Fruit fly (Drosophila melanogaster) whole organism, embryonic: ENCODE data around the gene LIMK1.

ENCODE experiments used
- ATbp ChIP-seq: fragments of 200-800 bp; sonication (Bioruptor generic); optimal IDR thresholded peaks from 2 replicates; lab custom pipeline; 2017; ENCODE audit warnings: missing biosample characterization, mild to moderate bottlenecking, missing genetic modification characterization, missing genetic modification reagents
- C15 ChIP-seq: fragments of 200-800 bp; sonication (Bioruptor generic); IDR thresholded peaks from 3 replicates; pipeline ENCODE4 v1.3.6; 2022; ENCODE audit warnings: missing biosample characterization, missing genetic modification characterization
- CG10147 ChIP-seq: fragments of 200-800 bp; sonication (Bioruptor generic); optimal IDR thresholded peaks from 2 replicates; lab custom pipeline; 2019; ENCODE audit warnings: missing biosample characterization, mild to moderate bottlenecking, missing genetic modification characterization, moderate library complexity
- CG11723 ChIP-seq: fragments of 200-800 bp; sonication (Bioruptor generic); optimal IDR thresholded peaks from 2 replicates; lab custom pipeline; 2017; ENCODE audit warnings: missing biosample characterization, mild to moderate bottlenecking, missing genetic modification characterization
- CG13775 ChIP-seq: fragments of 200-800 bp; sonication (Bioruptor generic); optimal IDR thresholded peaks from 3 replicates; lab custom pipeline; 2017; ENCODE audit warnings: missing biosample characterization, mild to moderate bottlenecking, missing genetic modification characterization
- CG14965 ChIP-seq: fragments of 200-800 bp; sonication (Bioruptor generic); optimal IDR thresholded peaks from 2 replicates; lab custom pipeline; 2016; ENCODE audit warnings: missing biosample characterization, missing genetic modification characterization, borderline replicate concordance
- CG1529 ChIP-seq: fragments of 200-800 bp; sonication (Bioruptor generic); optimal IDR thresholded peaks from 3 replicates; lab custom pipeline; 2018; ENCODE audit warnings: missing biosample characterization, missing genetic modification characterization
- CG15514 ChIP-seq: fragments of 200-800 bp; sonication (Bioruptor generic); optimal IDR thresholded peaks from 3 replicates; lab custom pipeline; 2017; ENCODE audit warnings: missing biosample characterization, missing genetic modification characterization, mild to moderate bottlenecking, moderate library complexity, missing genetic modification reagents
- CG16815 ChIP-seq: fragments of 200-800 bp; sonication (Bioruptor generic); optimal IDR thresholded peaks from 3 replicates; lab custom pipeline; 2017; ENCODE audit warnings: missing biosample characterization, mild to moderate bottlenecking, missing genetic modification characterization
- CG16863 ChIP-seq: fragments of 200-800 bp; sonication (Bioruptor generic); optimal IDR thresholded peaks from 3 replicates; lab custom pipeline; 2016; ENCODE audit warnings: missing biosample characterization, missing genetic modification characterization
- CG17328 ChIP-seq: fragments of 200-800 bp; sonication (Bioruptor generic); IDR thresholded peaks from 2 replicates; pipeline ENCODE4 v1.3.6; 2022; ENCODE audit warnings: missing biosample characterization, missing genetic modification characterization
- CG17361 ChIP-seq: fragments of 200-800 bp; sonication (Bioruptor generic); IDR thresholded peaks from 3 replicates; pipeline ENCODE4 v1.3.6; 2022; ENCODE audit warnings: missing biosample characterization, missing genetic modification characterization
- CG2129 ChIP-seq: fragments of 200-800 bp; sonication (Bioruptor generic); IDR thresholded peaks from 2 replicates; pipeline ENCODE4 v1.3.6; 2022; ENCODE audit warnings: missing biosample characterization, missing genetic modification characterization; ENCODE audit not compliant: partially characterized antibody
- CG2712 ChIP-seq: fragments of 200-800 bp; optimal IDR thresholded peaks from 3 replicates; lab custom pipeline; 2019; ENCODE audit warnings: missing biosample characterization, mild to moderate bottlenecking, missing genetic modification characterization, moderate library complexity
- CG34376 ChIP-seq: fragments of 200-800 bp; sonication (Bioruptor generic); optimal IDR thresholded peaks from 2 replicates; lab custom pipeline; 2018; ENCODE audit warnings: missing biosample characterization, mild to moderate bottlenecking, missing genetic modification characterization
- CG5245 ChIP-seq: fragments of 200-800 bp; sonication (Bioruptor generic); optimal IDR thresholded peaks from 3 replicates; lab custom pipeline; 2016; ENCODE audit warnings: missing biosample characterization, missing genetic modification characterization
- CG5953 ChIP-seq: fragments of 200-800 bp; sonication (Bioruptor generic); IDR thresholded peaks from 2 replicates; pipeline ENCODE4 v1.3.6; 2022; ENCODE audit warnings: missing biosample characterization, missing genetic modification characterization
- CG7372 ChIP-seq: fragments of 200-800 bp; sonication (Bioruptor generic); IDR thresholded peaks from 2 replicates; pipeline ENCODE4 v1.3.6; 2022; ENCODE audit warnings: missing biosample characterization, missing genetic modification characterization
- CG8478 ChIP-seq: fragments of >200 bp; optimal IDR thresholded peaks from 2 replicates; lab custom pipeline; 2018
- CG9817 ChIP-seq: fragments of 200-800 bp; sonication (Bioruptor generic); optimal IDR thresholded peaks from 2 replicates; lab custom pipeline; 2018; ENCODE audit warnings: missing biosample characterization, mild to moderate bottlenecking, missing genetic modification characterization, moderate library complexity
- CG9932 ChIP-seq: fragments of 200-800 bp; sonication (Bioruptor generic); IDR thresholded peaks from 2 replicates; pipeline ENCODE4 v1.3.6; 2022; ENCODE audit warnings: missing biosample characterization, missing genetic modification characterization
- D ChIP-seq, 2 experiments: fragments of 200-800 bp in 1 of 2; fragments of >200 bp in 1 of 2; sonication (Bioruptor generic) in 1 of 2; optimal IDR thresholded peaks; 2 replicates in 1 of 2; 3 replicates in 1 of 2; lab custom pipeline; 2017; ENCODE audit warnings: mild to moderate bottlenecking in 1 of 2, missing biosample characterization in 1 of 2, missing genetic modification characterization in 1 of 2, missing genetic modification reagents in 1 of 2
- D19B ChIP-seq: fragments of 200-800 bp; sonication (Bioruptor generic); optimal IDR thresholded peaks from 2 replicates; lab custom pipeline; 2017; ENCODE audit warnings: missing biosample characterization, mild to moderate bottlenecking, missing genetic modification characterization
- Drgx ChIP-seq: fragments of 200-800 bp; sonication (Bioruptor generic); IDR thresholded peaks from 2 replicates; pipeline ENCODE4 v1.3.6; 2022; ENCODE audit warnings: missing biosample characterization, missing genetic modification characterization
- H2.0 ChIP-seq: fragments of 200-800 bp; sonication (Bioruptor generic); IDR thresholded peaks from 2 replicates; pipeline ENCODE4 v1.3.6; 2022; ENCODE audit warnings: missing biosample characterization, missing genetic modification characterization
- HHEX ChIP-seq: fragments of 200-800 bp; sonication (Bioruptor generic); optimal IDR thresholded peaks from 3 replicates; lab custom pipeline; 2017; ENCODE audit warnings: missing biosample characterization, mild to moderate bottlenecking, missing genetic modification characterization, missing genetic modification reagents
- Hr51 ChIP-seq, 2 experiments: fragments of 200-800 bp; sonication (Bioruptor generic); optimal IDR thresholded peaks; 2 replicates in 1 of 2; 3 replicates in 1 of 2; lab custom pipeline; 2016 to 2018; ENCODE audit warnings: missing biosample characterization in 2 of 2, missing genetic modification characterization in 2 of 2, mild to moderate bottlenecking in 1 of 2, moderate library complexity in 1 of 2
- Hsf ChIP-seq: fragments of 200-800 bp; sonication (Bioruptor generic); optimal IDR thresholded peaks from 3 replicates; lab custom pipeline; 2016; ENCODE audit warnings: missing biosample characterization, missing genetic modification characterization
- MBD-R2 ChIP-seq: fragments of 200-800 bp; sonication (Bioruptor generic); IDR thresholded peaks from 2 replicates; pipeline ENCODE4 v1.3.6; 2022; ENCODE audit warnings: missing biosample characterization, missing genetic modification characterization
- NC2α ChIP-seq: fragments of 200-800 bp; sonication (Bioruptor generic); optimal IDR thresholded peaks from 2 replicates; lab custom pipeline; 2016; ENCODE audit warnings: missing biosample characterization, missing genetic modification characterization
- Six4 ChIP-seq: fragments of 200-800 bp; sonication (Bioruptor generic); optimal IDR thresholded peaks from 2 replicates; lab custom pipeline; 2016; ENCODE audit warnings: missing biosample characterization, missing genetic modification characterization
- Sry-β ChIP-seq: fragments of 200-800 bp; sonication (Bioruptor generic); optimal IDR thresholded peaks from 2 replicates; lab custom pipeline; 2018; ENCODE audit warnings: missing biosample characterization, mild to moderate bottlenecking, missing genetic modification characterization, moderate library complexity
- Ssrp ChIP-seq: fragments of 200-800 bp; sonication (Bioruptor generic); optimal IDR thresholded peaks from 2 replicates; lab custom pipeline; 2018; ENCODE audit warnings: missing biosample characterization, mild to moderate bottlenecking, missing genetic modification characterization, moderate library complexity
- ato ChIP-seq: fragments of 200-800 bp; sonication (Bioruptor generic); IDR thresholded peaks from 2 replicates; pipeline ENCODE4 v1.3.6; 2022; ENCODE audit warnings: missing biosample characterization, missing genetic modification characterization; ENCODE audit not compliant: partially characterized antibody
- bcd ChIP-seq: fragments of 200-800 bp; sonication (Bioruptor generic); optimal IDR thresholded peaks from 2 replicates; lab custom pipeline; 2017; ENCODE audit warnings: missing biosample characterization, mild to moderate bottlenecking, missing genetic modification characterization
- cas ChIP-seq: fragments of 200-800 bp; sonication (Bioruptor generic); IDR thresholded peaks from 2 replicates; pipeline ENCODE4 v1.3.6; 2022; ENCODE audit warnings: missing biosample characterization, missing genetic modification characterization
- crc ChIP-seq: fragments of 200-800 bp; sonication (Bioruptor generic); optimal IDR thresholded peaks from 2 replicates; lab custom pipeline; 2016; ENCODE audit warnings: missing biosample characterization, missing genetic modification characterization
- dysf ChIP-seq: fragments of 200-800 bp; sonication (Bioruptor generic); IDR thresholded peaks from 3 replicates; pipeline ENCODE4 v1.3.6; 2022; ENCODE audit warnings: missing biosample characterization, missing genetic modification characterization
- gsb ChIP-seq: fragments of 200-800 bp; sonication (Bioruptor generic); IDR thresholded peaks from 2 replicates; pipeline ENCODE4 v1.3.6; 2022; ENCODE audit warnings: missing biosample characterization, missing genetic modification characterization
- kah ChIP-seq: fragments of 200-800 bp; sonication (Bioruptor generic); optimal IDR thresholded peaks from 2 replicates; lab custom pipeline; 2018; ENCODE audit warnings: missing biosample characterization, mild to moderate bottlenecking, missing genetic modification characterization
- row ChIP-seq: fragments of 200-800 bp; sonication (Bioruptor generic); IDR thresholded peaks from 3 replicates; pipeline ENCODE4 v1.3.6; 2022; ENCODE audit warnings: missing biosample characterization, missing genetic modification characterization
- sd ChIP-seq: fragments of 200-800 bp; sonication (Bioruptor generic); optimal IDR thresholded peaks from 3 replicates; lab custom pipeline; 2018; ENCODE audit warnings: missing biosample characterization, mild to moderate bottlenecking, missing genetic modification characterization, moderate library complexity
- slbo ChIP-seq: fragments of 200-800 bp; sonication (Bioruptor generic); IDR thresholded peaks from 2 replicates; pipeline ENCODE4 v1.3.6; 2022; ENCODE audit warnings: missing biosample characterization, missing genetic modification characterization
- tll ChIP-seq, 2 experiments: fragments of 200-800 bp in 1 of 2; fragments of >200 bp in 1 of 2; sonication (Bioruptor generic) in 1 of 2; optimal IDR thresholded peaks; 2 replicates each; lab custom pipeline; 2017 to 2019; ENCODE audit warnings: missing biosample characterization in 2 of 2, missing genetic modification characterization in 2 of 2, mild to moderate bottlenecking in 1 of 2, moderate library complexity in 1 of 2
- unpg ChIP-seq: fragments of 200-800 bp; sonication (Bioruptor generic); optimal IDR thresholded peaks from 3 replicates; lab custom pipeline; 2018; ENCODE audit warnings: missing biosample characterization, mild to moderate bottlenecking, missing genetic modification characterization, moderate library complexity
- vfl ChIP-seq: fragments of 200-800 bp; sonication (Bioruptor generic); optimal IDR thresholded peaks from 2 replicates; lab custom pipeline; 2016; ENCODE audit warnings: missing biosample characterization, missing genetic modification characterization
- vvl ChIP-seq: fragments of 200-800 bp; sonication (Bioruptor generic); IDR thresholded peaks from 2 replicates; pipeline ENCODE4 v1.3.6; 2022; ENCODE audit warnings: missing biosample characterization, missing genetic modification characterization
- wdn ChIP-seq: fragments of 200-800 bp; sonication (Bioruptor generic); IDR thresholded peaks from 2 replicates; pipeline ENCODE4 v1.3.6; 2022; ENCODE audit warnings: missing biosample characterization, missing genetic modification characterization

The LIMK1 gene

dm6 chrX:12578701-12579372, 13.2 kb downstream of the LIMK1 start (continued):
- TF ChIP-seq ATbp (GFP tag; lab: Kevin White, UChicago) (peak; percentile 36), CG2712 (peak; percentile 71), bcd (GFP tag; lab: Kevin White, UChicago) (peak; percentile 56), CG7372 (GFP tag; lab: Robert Waterston, UW) (no peak), CG5953 (GFP tag; lab: Robert Waterston, UW) (no peak), vvl (GFP tag; lab: Robert Waterston, UW) (peak; percentile 56), unpg (GFP tag; lab: Kevin White, UChicago) (peak; percentile 73), CG2129 (no peak), NC2α (no peak), CG5245 (GFP tag; lab: Kevin White, UChicago) (no peak), CG8478 (lab: Kevin White, UChicago) (peak; percentile 83), CG13775 (peak; percentile 40), crc (no peak), D19B (GFP tag; lab: Kevin White, UChicago) (peak; percentile 78), HHEX (GFP tag; lab: Kevin White, UChicago) (peak; percentile 54), slbo (GFP tag; lab: Robert Waterston, UW) (peak; percentile 48), CG9817 (tag; lab: Kevin White, UChicago) (peak; percentile 45), CG14965 (GFP tag; lab: Kevin White, UChicago) (no peak), wdn (no peak), gsb (GFP tag; lab: Robert Waterston, UW) (peak; percentile 15; the same call in 1 of the 2 replicates), CG17361 (GFP tag; lab: Robert Waterston, UW) (peak; percentile 66; the same call in 2 of the 3 replicates), C15 (0 out of 3 replicates have a peak, but pooled peaks have one; percentile 13), row (GFP tag; lab: Robert Waterston, UW) (peak; percentile 76), CG10147 (peak; percentile 3), CG16863 (GFP tag; lab: Kevin White, UChicago) (peak; percentile 38), Ssrp (peak; percentile 77), Six4 (GFP tag; lab: Kevin White, UChicago) (no peak), D (optimal IDR thresholded peaks at IDR 0.05; lab: Kevin White, UChicago) (no peak), D (GFP tag; optimal IDR thresholded peaks at IDR 0.05; lab: Kevin White, UChicago) (peak; percentile 49), H2.0 (0 out of 2 replicates have a peak, but pooled peaks have one; percentile 34), CG1529 (GFP tag; lab: Kevin White, UChicago) (peak; percentile 72), CG9932 (GFP tag; lab: Robert Waterston, UW) (0 out of 2 replicates have a peak, but pooled peaks have one; percentile 13), kah (GFP tag; lab: Kevin White, UChicago) (no peak), Sry-β (peak; percentile 2), MBD-R2 (GFP tag; lab: Robert Waterston, UW) (no peak; the same call in 1 of the 2 replicates), sd (tag; lab: Kevin White, UChicago) (peak; percentile 27), CG17328 (GFP tag; lab: Robert Waterston, UW) (0 out of 2 replicates have a peak, but pooled peaks have one; percentile 31), CG34376 (GFP tag; lab: Kevin White, UChicago) (no peak), CG11723 (GFP tag; lab: Kevin White, UChicago) (no peak), CG16815 (GFP tag; lab: Kevin White, UChicago) (peak; percentile 1), tll (GFP tag; optimal IDR thresholded peaks at IDR 0.05; lab: Kevin White, UChicago) (no peak), Hr51 (GFP tag; optimal IDR thresholded peaks at IDR 0.05; lab: Kevin White, UChicago) (peak in 1 of 2 experiments; percentile 80), Hsf (GFP tag; lab: Kevin White, UChicago) (peak; percentile 67), cas (GFP tag; lab: Robert Waterston, UW) (no peak), CG15514 (GFP tag; lab: Kevin White, UChicago) (peak; percentile 23), Drgx (GFP tag; lab: Robert Waterston, UW) (no peak; the same call in none of the 2 replicates), dysf (GFP tag; lab: Robert Waterston, UW) (peak; percentile 74; the same call in 2 of the 3 replicates), vfl (GFP tag; lab: Kevin White, UChicago) (no peak), ato (GFP tag; lab: Robert Waterston, UW) (no peak)
